Worm (Caenorhabditis elegans) whole organism, L4 larva: ENCODE data around the gene K03H1.11.

ENCODE experiments used
- D1046.2 ChIP-seq: fragments of 200-800 bp; sonication (Bioruptor generic); IDR thresholded peaks from 2 replicates; pipeline ENCODE4 v1.3.6; 2022; ENCODE audit warnings: missing genetic modification characterization, missing compliant biosample characterization
- F26F4.8 ChIP-seq: fragments of 200-800 bp; sonication (Bioruptor generic); conservative IDR thresholded peaks from 2 replicates; pipeline ENCODE4 v1.3.6; 2022; ENCODE audit warnings: missing genetic modification characterization, missing compliant biosample characterization
- F37D6.2 ChIP-seq: sonication (generic microtip); optimal IDR thresholded peaks from 2 replicates; lab custom pipeline; 2016; ENCODE audit warnings: mild to moderate bottlenecking, missing genetic modification characterization, missing compliant biosample characterization
- F44E2.7 ChIP-seq: fragments of 200-800 bp; sonication (Bioruptor generic); IDR thresholded peaks from 2 replicates; pipeline ENCODE4 v2.1.2; 2022; ENCODE audit warnings: missing genetic modification characterization, missing compliant biosample characterization
- F49E8.2 ChIP-seq: sonication (generic microtip); optimal IDR thresholded peaks from 2 replicates; lab custom pipeline; 2016; ENCODE audit warnings: missing compliant biosample characterization, mild to moderate bottlenecking, missing genetic modification characterization, borderline replicate concordance
- Y75B8A.6 ChIP-seq: fragments of 200-800 bp; sonication (Bioruptor generic); IDR thresholded peaks from 2 replicates; pipeline ENCODE4 v1.3.6; 2022; ENCODE audit warnings: missing genetic modification reagents, missing genetic modification characterization, missing compliant biosample characterization
- ceh-20 ChIP-seq: fragments of 200-800 bp; sonication (Bioruptor generic); IDR thresholded peaks from 2 replicates; pipeline ENCODE4 v1.3.6; 2022; ENCODE audit warnings: missing genetic modification reagents, missing genetic modification characterization, missing compliant biosample characterization
- cey-2 ChIP-seq: sonication (generic microtip); optimal IDR thresholded peaks from 3 replicates; lab custom pipeline; 2017; ENCODE audit warnings: missing genetic modification characterization, mild to moderate bottlenecking, missing compliant biosample characterization, antibody characterized with exemption, borderline replicate concordance; ENCODE audit not compliant: insufficient read depth
- daf-16 ChIP-seq, 3 experiments: sonication (generic microtip); optimal IDR thresholded peaks; 2 replicates each; lab custom pipeline; 2016 to 2017; ENCODE audit warnings: missing genetic modification characterization in 3 of 3, missing genetic modification reagents in 3 of 3, mild to moderate bottlenecking in 2 of 3, missing compliant biosample characterization in 2 of 3, missing biosample characterization in 1 of 3, moderate library complexity in 1 of 3
- daf-8 ChIP-seq: fragments of 200-800 bp; sonication (Bioruptor generic); IDR thresholded peaks from 2 replicates; pipeline ENCODE4 v1.3.6; 2022; ENCODE audit warnings: missing genetic modification characterization, missing compliant biosample characterization
- dmd-8 ChIP-seq: fragments of 200-800 bp; sonication (Bioruptor generic); IDR thresholded peaks from 2 replicates; pipeline ENCODE4 v1.3.6; 2022; ENCODE audit warnings: missing genetic modification characterization, missing compliant biosample characterization
- dmd-9 ChIP-seq: fragments of 200-800 bp; sonication (Bioruptor generic); IDR thresholded peaks from 2 replicates; pipeline ENCODE4 v1.3.6; 2022; ENCODE audit warnings: missing genetic modification reagents, missing genetic modification characterization, missing compliant biosample characterization
- dve-1 ChIP-seq: sonication (generic microtip); optimal IDR thresholded peaks from 2 replicates; lab custom pipeline; 2017; ENCODE audit warnings: antibody characterized with exemption, mild to moderate bottlenecking, missing genetic modification characterization, missing compliant biosample characterization; ENCODE audit not compliant: insufficient read depth
- egl-43 ChIP-seq: fragments of 200-800 bp; sonication (Bioruptor generic); IDR thresholded peaks from 2 replicates; pipeline ENCODE4 v1.3.6; 2022; ENCODE audit warnings: missing genetic modification reagents, missing genetic modification characterization, missing compliant biosample characterization
- hif-1 ChIP-seq, 2 experiments: sonication (generic microtip); optimal IDR thresholded peaks; 2 replicates each; lab custom pipeline; 2016 to 2017; ENCODE audit warnings: missing compliant biosample characterization in 2 of 2, missing genetic modification characterization in 2 of 2, missing genetic modification reagents in 2 of 2, missing genotype in 2 of 2, mild to moderate bottlenecking in 1 of 2
- lin-1 ChIP-seq: fragments of 200-800 bp; sonication (Bioruptor generic); IDR thresholded peaks from 2 replicates; pipeline ENCODE4 v1.3.6; 2022; ENCODE audit warnings: missing genetic modification reagents, missing genetic modification characterization, missing compliant biosample characterization
- lin-15B ChIP-seq: fragments of 150-350 bp; sonication (generic microtip); optimal IDR thresholded peaks from 3 replicates; lab custom pipeline; 2014; ENCODE audit warnings: missing biosample characterization, missing genetic modification characterization
- lin-38 ChIP-seq: fragments of 200-800 bp; sonication (Bioruptor generic); IDR thresholded peaks from 2 replicates; pipeline ENCODE4 v1.3.6; 2022; ENCODE audit warnings: missing genetic modification reagents, missing genetic modification characterization, missing compliant biosample characterization
- lsy-2 ChIP-seq, 2 experiments: fragments of 150-350 bp in 1 of 2; sonication (generic microtip) in 1 of 2; optimal IDR thresholded peaks; 2 replicates each; lab custom pipeline; 2014 to 2017; ENCODE audit warnings: missing biosample characterization in 2 of 2, missing genetic modification characterization in 2 of 2
- madf-5 ChIP-seq, 2 experiments: fragments of 200-800 bp; sonication (Bioruptor generic); IDR thresholded peaks; 2 replicates each; pipeline ENCODE4 v1.3.6; 2022; ENCODE audit warnings: missing compliant biosample characterization in 2 of 2, missing genetic modification characterization in 2 of 2
- mdl-1 ChIP-seq, 2 experiments: fragments of 150-350 bp in 1 of 2; sonication (generic microtip) in 1 of 2; optimal IDR thresholded peaks; 2 replicates each; lab custom pipeline; 2014 to 2017; ENCODE audit warnings: missing biosample characterization in 2 of 2, missing genetic modification characterization in 2 of 2
- mdt-29 ChIP-seq: fragments of 200-800 bp; sonication (Bioruptor generic); IDR thresholded peaks from 2 replicates; pipeline ENCODE4 v1.3.6; 2022; ENCODE audit warnings: missing genetic modification reagents, missing genetic modification characterization, missing compliant biosample characterization
- mep-1 ChIP-seq: fragments of 150-350 bp; sonication (generic microtip); optimal IDR thresholded peaks from 3 replicates; lab custom pipeline; 2014; ENCODE audit warnings: missing biosample characterization, missing genetic modification characterization
- mes-2 ChIP-seq: sonication (generic microtip); optimal IDR thresholded peaks from 2 replicates; lab custom pipeline; 2016; ENCODE audit warnings: missing genotype, mild to moderate bottlenecking, missing genetic modification characterization, missing compliant biosample characterization; ENCODE audit not compliant: poor library complexity, severe bottlenecking
- nhr-102 ChIP-seq: sonication (generic microtip); optimal IDR thresholded peaks from 2 replicates; lab custom pipeline; 2016; ENCODE audit warnings: mild to moderate bottlenecking, missing genetic modification characterization, moderate library complexity, missing compliant biosample characterization
- nhr-11 ChIP-seq: fragments of 150-350 bp; optimal IDR thresholded peaks from 2 replicates; lab custom pipeline; 2014; ENCODE audit warnings: missing biosample characterization, missing genetic modification characterization
- nhr-28 ChIP-seq: fragments of 150-350 bp; optimal IDR thresholded peaks from 2 replicates; lab custom pipeline; 2014; ENCODE audit warnings: missing biosample characterization, missing genetic modification characterization
- nhr-41 ChIP-seq: fragments of 200-800 bp; sonication (Bioruptor generic); IDR thresholded peaks from 2 replicates; pipeline ENCODE4 v1.3.6; 2022; ENCODE audit warnings: missing genetic modification reagents, missing genetic modification characterization, missing compliant biosample characterization
- nhr-48 ChIP-seq: sonication (generic microtip); optimal IDR thresholded peaks from 2 replicates; lab custom pipeline; 2016; ENCODE audit warnings: mild to moderate bottlenecking, missing genetic modification characterization, missing compliant biosample characterization
- nhr-6 ChIP-seq: fragments of 150-350 bp; optimal IDR thresholded peaks from 2 replicates; lab custom pipeline; 2014; ENCODE audit warnings: missing biosample characterization, missing genetic modification characterization
- nhr-77 ChIP-seq: fragments of 150-350 bp; optimal IDR thresholded peaks from 2 replicates; lab custom pipeline; 2014; ENCODE audit warnings: missing biosample characterization, missing genetic modification characterization
- pha-4 ChIP-seq, 2 experiments: fragments of 150-350 bp in 1 of 2; fragments of 200-800 bp in 1 of 2; sonication (Bioruptor generic) in 1 of 2; IDR thresholded peaks in 1 of 2; optimal IDR thresholded peaks in 1 of 2; 2 replicates each; pipeline versions ENCODE4 v1.3.6 to Lab custom; 2014 to 2022; ENCODE audit warnings: missing genetic modification characterization in 2 of 2, missing genetic modification reagents in 2 of 2, missing biosample characterization in 1 of 2, missing compliant biosample characterization in 1 of 2
- php-3 ChIP-seq: fragments of 200-800 bp; sonication (Bioruptor generic); IDR thresholded peaks from 2 replicates; pipeline ENCODE4 v1.3.6; 2022; ENCODE audit warnings: missing genetic modification reagents, missing genetic modification characterization, missing compliant biosample characterization
- saeg-2 ChIP-seq: fragments of 200-800 bp; sonication (Bioruptor generic); IDR thresholded peaks from 2 replicates; pipeline ENCODE4 v1.3.6; 2022; ENCODE audit warnings: missing genetic modification reagents, missing genetic modification characterization, missing compliant biosample characterization
- snpc-1.2 ChIP-seq: fragments of 200-800 bp; sonication (Bioruptor generic); IDR thresholded peaks from 2 replicates; pipeline ENCODE4 v1.3.6; 2022; ENCODE audit warnings: missing genetic modification reagents, missing genetic modification characterization, missing compliant biosample characterization
- snpc-4 ChIP-seq: fragments of 150-350 bp; optimal IDR thresholded peaks from 2 replicates; lab custom pipeline; 2014; ENCODE audit warnings: missing biosample characterization, missing genetic modification characterization
- spr-1 ChIP-seq: sonication (generic microtip); optimal IDR thresholded peaks from 2 replicates; lab custom pipeline; 2016; ENCODE audit warnings: mild to moderate bottlenecking, missing genetic modification characterization, missing compliant biosample characterization
- spr-3 ChIP-seq: fragments of 200-800 bp; sonication (Bioruptor generic); optimal IDR thresholded peaks from 2 replicates; lab custom pipeline; 2018; ENCODE audit warnings: mild to moderate bottlenecking, missing genetic modification characterization, missing compliant biosample characterization
- tag-97 ChIP-seq: fragments of 200-800 bp; sonication (Bioruptor generic); IDR thresholded peaks from 2 replicates; pipeline ENCODE4 v1.3.6; 2022; ENCODE audit warnings: missing genetic modification characterization, missing compliant biosample characterization
- zfp-2 ChIP-seq: sonication (generic microtip); optimal IDR thresholded peaks from 2 replicates; lab custom pipeline; 2016; ENCODE audit warnings: mild to moderate bottlenecking, missing genetic modification characterization, missing compliant biosample characterization
- zfp-3 ChIP-seq: fragments of 200-800 bp; sonication (Bioruptor generic); conservative IDR thresholded peaks from 2 replicates; pipeline ENCODE4 v1.3.6; 2022; ENCODE audit warnings: missing genetic modification reagents, missing genetic modification characterization, missing compliant biosample characterization
- zip-11 ChIP-seq: fragments of 200-800 bp; sonication (Bioruptor generic); IDR thresholded peaks from 2 replicates; pipeline ENCODE4 v1.3.6; 2022; ENCODE audit warnings: missing genetic modification characterization, missing compliant biosample characterization
- ztf-7 ChIP-seq: fragments of 150-350 bp; optimal IDR thresholded peaks from 2 replicates; lab custom pipeline; 2014; ENCODE audit warnings: missing biosample characterization, missing genetic modification characterization

The K03H1.11 gene

DNA sequence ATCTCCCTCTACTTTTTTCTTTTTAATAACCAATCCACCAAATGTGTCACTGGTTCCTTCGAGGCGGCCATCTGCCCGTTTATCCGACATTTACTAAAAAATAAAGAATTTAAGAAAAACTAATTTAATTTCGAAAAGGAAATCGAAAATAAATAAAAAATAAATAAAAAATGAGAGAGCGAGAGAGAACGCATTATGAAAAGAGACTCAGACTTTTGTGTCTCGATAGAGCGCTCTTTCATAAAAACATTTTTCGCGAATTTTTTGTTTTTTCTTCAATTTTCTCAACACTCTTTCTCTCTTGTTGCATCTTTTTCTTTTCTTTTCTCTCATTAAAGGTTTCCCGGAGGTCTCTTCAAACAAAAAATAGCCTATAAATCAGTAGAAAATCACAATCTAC is 4.4 kb upstream of the K03H1.11 start, which contains the start of gene mog-1:
Gene mog-1 (minus strand): TSS at position 93 of the 400 bp plus-strand sequence.
- TF ChIP-seq egl-43 (GFP tag; lab: Robert Waterston, UW): no peak
- peak; percentile 17 for TF ChIP-seq mes-2
- TF ChIP-seq lin-38 (GFP tag; lab: Robert Waterston, UW): peak; percentile 44
- TF ChIP-seq F49E8.2: no peak
- TF ChIP-seq snpc-4 (tag; lab: Kevin White, UChicago): no peak
- no peak for TF ChIP-seq mep-1 (tag; lab: Kevin White, UChicago)
- peak in 1 of 2 experiments; percentile 53 for TF ChIP-seq lsy-2 (tag; optimal IDR thresholded peaks at IDR 0.05; lab: Kevin White, UChicago)
- TF ChIP-seq php-3 (GFP tag; lab: Robert Waterston, UW): no peak
- TF ChIP-seq F37D6.2 (tag; lab: Kevin White, UChicago): no peak
- no peak for TF ChIP-seq mdl-1 (tag; optimal IDR thresholded peaks at IDR 0.05; lab: Kevin White, UChicago)
- TF ChIP-seq saeg-2 (GFP tag; lab: Robert Waterston, UW): no peak
- no peak for TF ChIP-seq spr-3
- TF ChIP-seq F26F4.8 (GFP tag; lab: Robert Waterston, UW): no peak
- TF ChIP-seq nhr-41 (GFP tag; lab: Robert Waterston, UW): no peak
- TF ChIP-seq zip-11 (GFP tag; lab: Robert Waterston, UW): no peak
- TF ChIP-seq nhr-28 (tag; lab: Kevin White, UChicago): peak; percentile 18
- TF ChIP-seq lin-1 (GFP tag; lab: Robert Waterston, UW): no peak
- TF ChIP-seq zfp-2 (tag; lab: Kevin White, UChicago): no peak
- TF ChIP-seq nhr-48 (tag; lab: Kevin White, UChicago): no peak
- no peak for TF ChIP-seq ztf-7 (tag; lab: Kevin White, UChicago)
- no peak for TF ChIP-seq ceh-20
- no peak for TF ChIP-seq spr-1 (tag; lab: Kevin White, UChicago)
- TF ChIP-seq mdt-29 (GFP tag; lab: Robert Waterston, UW): no peak
- no peak for TF ChIP-seq tag-97
- no peak for TF ChIP-seq madf-5 (GFP tag; IDR thresholded peaks at IDR 0.05; lab: Robert Waterston, UW)
- TF ChIP-seq cey-2 (tag; lab: Kevin White, UChicago): no peak
- no peak for TF ChIP-seq pha-4 (GFP tag; IDR thresholded peaks at IDR 0.05; lab: Robert Waterston, UW)
- TF ChIP-seq pha-4 (tag; optimal IDR thresholded peaks at IDR 0.05; lab: Kevin White, UChicago): no peak
- no peak for TF ChIP-seq daf-16 (GFP tag; optimal IDR thresholded peaks at IDR 0.05; lab: Kevin White, UChicago)
- TF ChIP-seq daf-16 (tag; optimal IDR thresholded peaks at IDR 0.05; lab: Kevin White, UChicago): peak; percentile 19
- no peak for TF ChIP-seq nhr-11 (tag; lab: Kevin White, UChicago)
- no peak for TF ChIP-seq D1046.2
- TF ChIP-seq snpc-1.2 (GFP tag; lab: Robert Waterston, UW): no peak
- no peak for TF ChIP-seq dmd-9 (GFP tag; lab: Robert Waterston, UW)
- TF ChIP-seq nhr-77 (tag; lab: Kevin White, UChicago): no peak
- no peak for TF ChIP-seq hif-1 (tag; optimal IDR thresholded peaks at IDR 0.05; lab: Kevin White, UChicago)

DNA sequence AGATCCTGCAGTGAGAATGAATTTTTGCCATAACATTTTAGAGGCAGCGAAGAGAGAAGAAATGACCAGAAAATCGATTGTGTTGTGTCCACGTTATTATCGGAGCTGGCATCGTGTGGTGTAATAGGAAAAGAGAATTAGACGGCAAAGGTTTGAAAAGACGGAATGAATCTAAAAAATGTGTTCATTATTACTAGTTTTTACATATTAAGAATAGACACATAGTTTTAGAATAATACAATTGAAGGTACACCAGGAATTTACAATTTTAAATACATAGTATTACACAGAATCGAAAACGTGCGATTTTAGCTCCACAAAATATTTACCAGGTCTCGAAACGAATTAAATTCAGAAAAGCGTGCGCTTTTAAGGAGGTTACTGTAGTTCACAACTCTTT is 1.5 kb downstream of the K03H1.11 start, which contains the start of gene K03H1.13:
Gene K03H1.13 (minus strand): TSS at position 101 of the 400 bp plus-strand sequence.
- TF ChIP-seq nhr-102 (tag; lab: Kevin White, UChicago) (no peak), zfp-3 (no peak), Y75B8A.6 (GFP tag; lab: Robert Waterston, UW) (no peak), dve-1 (tag; lab: Kevin White, UChicago) (no peak), lin-15B (tag; lab: Kevin White, UChicago) (no peak), spr-1 (tag; lab: Kevin White, UChicago) (no peak), egl-43 (GFP tag; lab: Robert Waterston, UW) (no peak), F37D6.2 (tag; lab: Kevin White, UChicago) (no peak), zfp-2 (tag; lab: Kevin White, UChicago) (no peak), dmd-8 (GFP tag; lab: Robert Waterston, UW) (no peak), nhr-6 (tag; lab: Kevin White, UChicago) (no peak), daf-8 (no peak), F44E2.7 (GFP tag; lab: Robert Waterston, UW) (no peak)
